Fruit fly (Drosophila melanogaster): ENCODE data around the gene CG7255.

The CG7255 gene

DNA sequence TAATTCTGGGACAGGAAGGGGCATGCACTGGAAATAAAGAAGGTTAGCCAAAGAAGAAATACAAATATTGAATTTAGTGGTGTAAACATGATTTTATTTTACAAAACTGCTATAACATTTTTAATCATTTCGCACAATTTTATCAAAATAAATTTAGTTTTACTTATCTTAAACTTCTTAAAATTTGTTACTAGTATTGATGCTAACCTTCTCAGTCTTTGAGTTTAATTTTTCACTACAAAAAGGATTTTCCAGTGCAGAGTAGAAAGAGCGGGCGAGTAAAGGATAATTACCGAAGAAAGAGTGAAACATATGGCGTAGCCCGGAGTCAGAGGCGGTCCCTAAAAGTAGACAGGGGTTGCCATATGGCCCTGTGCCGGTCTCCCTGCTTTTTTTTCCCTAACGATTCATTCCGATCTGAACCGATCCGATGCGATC, 17.0 kb downstream of the CG7255 start (continued):
- TF ChIP-seq CG17912 (GFP tag; optimal IDR thresholded peaks at IDR 0.05), result no peak
- TF ChIP-seq Hey (tag; optimal IDR thresholded peaks at IDR 0.05), result no peak
- no peak for TF ChIP-seq run (tag; optimal IDR thresholded peaks at IDR 0.05)
- no peak for TF ChIP-seq sd (tag; optimal IDR thresholded peaks at IDR 0.05)
- TF ChIP-seq amos (GFP tag; IDR thresholded peaks at IDR 0.05; ENCODE audit: partially characterized antibody), result no peak
- no peak for TF ChIP-seq CG6791 (GFP tag; IDR thresholded peaks at IDR 0.05; ENCODE audit: partially characterized antibody)
- peak; percentile 74 for TF ChIP-seq CG12391 (tag; optimal IDR thresholded peaks at IDR 0.05)
- TF ChIP-seq CG10147 (GFP tag; optimal IDR thresholded peaks at IDR 0.05), result no peak
- TF ChIP-seq CG8281 (tag; optimal IDR thresholded peaks at IDR 0.05), result no peak
- no peak for TF ChIP-seq CG12104 (GFP tag; optimal IDR thresholded peaks at IDR 0.05)
- peak; percentile 12 for TF ChIP-seq CG1233 (GFP tag; optimal IDR thresholded peaks at IDR 0.05)
- TF ChIP-seq CG16813 (GFP tag; IDR thresholded peaks at IDR 0.05; ENCODE audit: partially characterized antibody), result no peak
- no peak for TF ChIP-seq CG18619 (GFP tag; optimal IDR thresholded peaks at IDR 0.05)
- no peak for TF ChIP-seq Dbx (GFP tag; IDR thresholded peaks at IDR 0.05)
- TF ChIP-seq scrt (GFP tag; optimal IDR thresholded peaks at IDR 0.05), result no peak
- no peak for TF ChIP-seq Fer2 (tag; optimal IDR thresholded peaks at IDR 0.05)
- TF ChIP-seq gsb (GFP tag; IDR thresholded peaks at IDR 0.05), result no peak
- peak; percentile 62 for TF ChIP-seq row (GFP tag; IDR thresholded peaks at IDR 0.05)
- TF ChIP-seq ind (GFP tag; optimal IDR thresholded peaks at IDR 0.05), result no peak
- TF ChIP-seq CG6272 (GFP tag; IDR thresholded peaks at IDR 0.05), result no peak
- TF ChIP-seq CG9437 (GFP tag; optimal IDR thresholded peaks at IDR 0.05), result no peak
- TF ChIP-seq HHEX (GFP tag; optimal IDR thresholded peaks at IDR 0.05), result no peak
- no peak for TF ChIP-seq HLH4C (GFP tag; IDR thresholded peaks at IDR 0.05; ENCODE audit: partially characterized antibody)
- no peak for TF ChIP-seq h (optimal IDR thresholded peaks at IDR 0.05)
- no peak for TF ChIP-seq ato (GFP tag; IDR thresholded peaks at IDR 0.05; ENCODE audit: partially characterized antibody)
- TF ChIP-seq chif (GFP tag; optimal IDR thresholded peaks at IDR 0.05), result peak; percentile 6 to 53
- no peak for TF ChIP-seq CG33213 (GFP tag; optimal IDR thresholded peaks at IDR 0.05)
- peak; percentile 89 for TF ChIP-seq zen (tag; optimal IDR thresholded peaks at IDR 0.05)
- TF ChIP-seq maf-S (GFP tag; optimal IDR thresholded peaks at IDR 0.05), result no peak
- TF ChIP-seq CG7928 (GFP tag; optimal IDR thresholded peaks at IDR 0.05), result no peak
- TF ChIP-seq Oaz (GFP tag; IDR thresholded peaks at IDR 0.05), result no peak
- TF ChIP-seq CG11695 (GFP tag; IDR thresholded peaks at IDR 0.05), result 0 out of 3 replicates have a peak, but pooled peaks have one; percentile 22
- peak; percentile 7 for TF ChIP-seq CG30431 (GFP tag; optimal IDR thresholded peaks at IDR 0.05)
- no peak for TF ChIP-seq D (optimal IDR thresholded peaks at IDR 0.05)
- peak; percentile 55 for TF ChIP-seq D (GFP tag; optimal IDR thresholded peaks at IDR 0.05)
- TF ChIP-seq vfl (GFP tag; optimal IDR thresholded peaks at IDR 0.05), result no peak
- TF ChIP-seq hbn (GFP tag; IDR thresholded peaks at IDR 0.05; ENCODE audit: partially characterized antibody), result no peak
- TF ChIP-seq inv (GFP tag; IDR thresholded peaks at IDR 0.05; ENCODE audit: partially characterized antibody), result no peak
- no peak for TF ChIP-seq yki (optimal IDR thresholded peaks at IDR 0.05)
- TF ChIP-seq MTF-1 (GFP tag; optimal IDR thresholded peaks at IDR 0.05; ENCODE audit: borderline replicate concordance), result no peak
- peak; percentile 61 for TF ChIP-seq Spps (tag; optimal IDR thresholded peaks at IDR 0.05)
- TF ChIP-seq CG9876 (GFP tag; optimal IDR thresholded peaks at IDR 0.05), result no peak
- no peak for TF ChIP-seq Taf1 (GFP tag; IDR thresholded peaks at IDR 0.05)
- TF ChIP-seq esg (GFP tag; conservative IDR thresholded peaks at IDR 0.05), result no peak
- TF ChIP-seq nau (GFP tag; optimal IDR thresholded peaks at IDR 0.05), result no peak
- TF ChIP-seq exex (tag; optimal IDR thresholded peaks at IDR 0.05), result no peak
- peak; percentile 45 for TF ChIP-seq Six4 (GFP tag; optimal IDR thresholded peaks at IDR 0.05)
- no peak for TF ChIP-seq HmgZ (tag; optimal IDR thresholded peaks at IDR 0.05)
- no peak for TF ChIP-seq oc (tag; optimal IDR thresholded peaks at IDR 0.05)
- no peak for TF ChIP-seq Meics (GFP tag; optimal IDR thresholded peaks at IDR 0.05)
- TF ChIP-seq repo (GFP tag; optimal IDR thresholded peaks at IDR 0.05), result no peak
- no peak for TF ChIP-seq CrebB (tag; optimal IDR thresholded peaks at IDR 0.05)

Data from whole organism, embryonic.